Worm (Caenorhabditis elegans) whole organism, L4 larva: ENCODE results near the gene C08G9.2.

Experiments used
- ceh-82 ChIP-seq: sonication (generic microtip); optimal IDR thresholded peaks from 2 replicates; lab custom pipeline; 2017; ENCODE audit warnings: missing biosample characterization, missing genetic modification characterization
- ces-1 ChIP-seq: fragments of 150-350 bp; sonication (generic microtip); optimal IDR thresholded peaks from 4 replicates; lab custom pipeline; 2014; ENCODE audit warnings: missing biosample characterization, missing genetic modification reagents, missing genetic modification characterization
- dve-1 ChIP-seq: sonication (generic microtip); optimal IDR thresholded peaks from 2 replicates; lab custom pipeline; 2017; ENCODE audit warnings: antibody characterized with exemption, mild to moderate bottlenecking, missing genetic modification characterization, missing compliant biosample characterization; ENCODE audit not compliant: insufficient read depth
- egl-27 ChIP-seq: sonication (generic microtip); optimal IDR thresholded peaks from 3 replicates; lab custom pipeline; 2017; ENCODE audit warnings: missing biosample characterization, missing genetic modification reagents, missing genetic modification characterization
- hmg-1.1 ChIP-seq: fragments of 200-800 bp; sonication (Bioruptor generic); IDR thresholded peaks from 2 replicates; pipeline ENCODE4 v1.3.6; 2022; ENCODE audit warnings: missing genetic modification reagents, missing genetic modification characterization, missing compliant biosample characterization
- mdl-1 ChIP-seq, 2 experiments: fragments of 150-350 bp in 1 of 2; sonication (generic microtip) in 1 of 2; optimal IDR thresholded peaks; 2 replicates each; lab custom pipeline; 2014 to 2017; ENCODE audit warnings: missing biosample characterization in 2 of 2, missing genetic modification characterization in 2 of 2
- nhr-11 ChIP-seq: fragments of 150-350 bp; optimal IDR thresholded peaks from 2 replicates; lab custom pipeline; 2014; ENCODE audit warnings: missing biosample characterization, missing genetic modification characterization
- pha-4 ChIP-seq, 2 experiments: fragments of 150-350 bp in 1 of 2; fragments of 200-800 bp in 1 of 2; sonication (Bioruptor generic) in 1 of 2; IDR thresholded peaks in 1 of 2; optimal IDR thresholded peaks in 1 of 2; 2 replicates each; pipeline versions ENCODE4 v1.3.6 to Lab custom; 2014 to 2022; ENCODE audit warnings: missing genetic modification characterization in 2 of 2, missing genetic modification reagents in 2 of 2, missing biosample characterization in 1 of 2, missing compliant biosample characterization in 1 of 2

DNA sequence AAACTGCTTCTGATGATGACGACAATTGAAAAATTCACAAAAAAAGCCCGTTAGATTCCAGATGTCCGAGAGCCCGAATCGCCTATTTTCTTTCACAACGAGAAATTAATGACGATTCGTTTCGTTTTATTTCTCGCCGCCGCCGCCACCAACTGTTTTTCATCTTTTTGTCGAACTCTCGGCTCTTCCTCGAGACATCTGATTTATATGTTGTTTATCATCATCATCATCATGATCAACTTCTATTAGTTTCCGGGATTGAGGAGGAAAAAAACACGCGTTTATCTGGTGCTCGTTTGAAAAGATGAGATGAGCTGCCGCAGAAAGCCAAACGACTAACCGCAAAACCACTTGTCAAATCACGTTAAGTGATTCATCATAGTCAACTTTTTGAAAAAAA is 13.3 kb downstream of the C08G9.2 start:
- TF ChIP-seq ces-1 (GFP tag; lab: Kevin White, UChicago): no peak
- no peak for TF ChIP-seq pha-4 (GFP tag; IDR thresholded peaks at IDR 0.05; lab: Robert Waterston, UW)
- no peak for TF ChIP-seq pha-4 (tag; optimal IDR thresholded peaks at IDR 0.05; lab: Kevin White, UChicago)
- no peak for TF ChIP-seq ceh-82 (tag; lab: Kevin White, UChicago)
- TF ChIP-seq hmg-1.1 (GFP tag; lab: Robert Waterston, UW): no peak
- TF ChIP-seq nhr-11 (tag; lab: Kevin White, UChicago): no peak
- TF ChIP-seq egl-27: no peak
- no peak for TF ChIP-seq mdl-1 (tag; optimal IDR thresholded peaks at IDR 0.05; lab: Kevin White, UChicago)
- no peak for TF ChIP-seq dve-1 (tag; lab: Kevin White, UChicago)
